Fruit fly (Drosophila melanogaster) whole organism, adult: ENCODE data around the gene gudu.

Source experiments
- CG11617 ChIP-seq: fragments of 200-800 bp; sonication (Bioruptor generic); optimal IDR thresholded peaks from 2 replicates; lab custom pipeline; 2017; ENCODE audit warnings: mild to moderate bottlenecking, missing biosample characterization, missing genetic modification reagents, missing genetic modification characterization
- CG14711 ChIP-seq: fragments of 200-800 bp; sonication (Bioruptor generic); optimal IDR thresholded peaks from 2 replicates; lab custom pipeline; 2018; ENCODE audit warnings: missing biosample characterization, mild to moderate bottlenecking, missing genetic modification characterization, moderate library complexity
- CG1620 ChIP-seq: fragments of 200-800 bp; sonication (Bioruptor generic); optimal IDR thresholded peaks from 2 replicates; lab custom pipeline; 2016; ENCODE audit warnings: missing biosample characterization, missing genetic modification characterization
- CG7101 ChIP-seq: fragments of 200-800 bp; sonication (Bioruptor generic); optimal IDR thresholded peaks from 2 replicates; lab custom pipeline; 2018; ENCODE audit warnings: missing biosample characterization, mild to moderate bottlenecking, missing genetic modification characterization, moderate library complexity
- Crg-1 ChIP-seq: fragments of 200-800 bp; sonication (Bioruptor generic); optimal IDR thresholded peaks from 2 replicates; lab custom pipeline; 2016; ENCODE audit warnings: missing biosample characterization, missing genetic modification characterization
- Mnt ChIP-seq: fragments of 200-800 bp; sonication (Bioruptor generic); optimal IDR thresholded peaks from 2 replicates; lab custom pipeline; 2016; ENCODE audit warnings: missing biosample characterization, mild to moderate bottlenecking, missing genetic modification characterization
- bab1 ChIP-seq: fragments of 200-800 bp; sonication (Bioruptor generic); optimal IDR thresholded peaks from 3 replicates; lab custom pipeline; 2019; ENCODE audit warnings: missing biosample characterization, mild to moderate bottlenecking, missing genetic modification characterization, moderate library complexity
- cic ChIP-seq: fragments of 200-800 bp; sonication (Bioruptor generic); optimal IDR thresholded peaks from 2 replicates; lab custom pipeline; 2017; ENCODE audit warnings: missing biosample characterization, mild to moderate bottlenecking, missing genetic modification characterization, moderate library complexity
- cnc ChIP-seq, 2 experiments: fragments of >200 bp; optimal IDR thresholded peaks; 2 replicates each; lab custom pipeline; 2017
- kay ChIP-seq: fragments of 200-800 bp; sonication (Bioruptor generic); peaks from one replicate; lab custom pipeline; 2016; ENCODE audit warnings: missing biosample characterization, missing genetic modification characterization, borderline replicate concordance
- ovo ChIP-seq: fragments of 200-800 bp; sonication (Bioruptor generic); optimal IDR thresholded peaks from 2 replicates; lab custom pipeline; 2016; ENCODE audit warnings: missing biosample characterization, missing genetic modification characterization
- pad ChIP-seq: fragments of 200-800 bp; sonication (Bioruptor generic); optimal IDR thresholded peaks from 3 replicates; lab custom pipeline; 2017; ENCODE audit warnings: missing biosample characterization, missing genetic modification characterization, mild to moderate bottlenecking, moderate library complexity, missing genetic modification reagents

DNA sequence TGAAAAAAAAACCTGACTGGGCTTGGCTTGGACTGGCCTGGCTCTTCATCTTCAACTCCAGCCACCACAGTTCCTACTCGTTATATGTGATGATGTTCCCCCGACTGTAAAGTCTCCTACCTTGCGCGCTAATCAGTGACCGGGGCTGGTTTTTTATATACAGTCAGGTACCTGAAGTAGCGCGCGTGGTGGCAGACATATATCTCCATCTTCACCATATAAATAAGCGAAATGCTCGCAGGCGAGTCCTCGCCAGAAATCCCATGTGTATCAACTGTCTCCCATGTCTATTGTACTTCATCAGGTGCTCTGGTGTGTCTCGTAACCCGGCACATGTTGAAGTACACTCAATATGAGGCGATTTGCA is 37.4 kb downstream of the gudu start:
- no peak for TF ChIP-seq cnc (optimal IDR thresholded peaks at IDR 0.05; lab: Kevin White, UChicago)
- no peak for TF ChIP-seq cic
- no peak for TF ChIP-seq ovo (GFP tag; lab: Kevin White, UChicago)
- TF ChIP-seq pad (GFP tag; lab: Kevin White, UChicago) = no peak
- no peak for TF ChIP-seq Mnt (GFP tag; lab: Kevin White, UChicago)
- TF ChIP-seq kay (GFP tag; lab: Kevin White, UChicago) = no peak
- no peak for TF ChIP-seq Crg-1
- TF ChIP-seq CG7101 (tag; lab: Kevin White, UChicago) = no peak
- TF ChIP-seq CG1620 (GFP tag; lab: Kevin White, UChicago) = no peak
- TF ChIP-seq bab1 (GFP tag; lab: Kevin White, UChicago) = no peak
- TF ChIP-seq CG11617 = no peak
- TF ChIP-seq CG14711 (tag; lab: Kevin White, UChicago) = no peak
